Worm (Caenorhabditis elegans) whole organism, L1 larva: ENCODE measurements around the gene del-1.

Source experiments
- ceh-8 ChIP-seq: fragments of 200-800 bp; sonication (Bioruptor generic); optimal IDR thresholded peaks from 2 replicates; lab custom pipeline; 2018; ENCODE audit warnings: mild to moderate bottlenecking, missing genetic modification characterization, moderate library complexity, missing compliant biosample characterization
- elt-3 ChIP-seq, 6 experiments: fragments of 150-350 bp in 1 of 6; sonication (generic microtip); optimal IDR thresholded peaks; 2 replicates each; lab custom pipeline; 2017 to 2018; ENCODE audit warnings: missing biosample characterization in 6 of 6, missing genetic modification characterization in 6 of 6, inconsistent platforms in 1 of 6
- grh-1 ChIP-seq: fragments of 200-800 bp; sonication (Bioruptor generic); IDR thresholded peaks from 2 replicates; pipeline ENCODE4 v1.3.6; 2022; ENCODE audit warnings: missing genetic modification reagents, missing genetic modification characterization, missing compliant biosample characterization
- lin-15B ChIP-seq: fragments of 150-350 bp; sonication (generic microtip); optimal IDR thresholded peaks from 3 replicates; lab custom pipeline; 2014; ENCODE audit warnings: missing biosample characterization, missing genetic modification characterization
- lsy-2 ChIP-seq, 2 experiments: fragments of 150-350 bp; optimal IDR thresholded peaks; 2 replicates each; lab custom pipeline; 2014; ENCODE audit warnings: missing biosample characterization in 2 of 2, missing genetic modification characterization in 2 of 2
- nhr-84 ChIP-seq: sonication (generic microtip); optimal IDR thresholded peaks from 2 replicates; lab custom pipeline; 2017; ENCODE audit warnings: missing biosample characterization, missing genetic modification characterization
- pag-3 ChIP-seq: sonication (generic microtip); optimal IDR thresholded peaks from 2 replicates; lab custom pipeline; 2017; ENCODE audit warnings: missing genetic modification characterization, mild to moderate bottlenecking, missing compliant biosample characterization, antibody characterized with exemption, borderline replicate concordance; ENCODE audit not compliant: insufficient read depth
- snpc-4 ChIP-seq: fragments of 150-350 bp; optimal IDR thresholded peaks from 2 replicates; lab custom pipeline; 2014; ENCODE audit warnings: missing biosample characterization, missing genetic modification characterization
- sup-37 ChIP-seq: fragments of 200-800 bp; sonication (Bioruptor generic); optimal IDR thresholded peaks from 2 replicates; lab custom pipeline; 2018; ENCODE audit warnings: mild to moderate bottlenecking, missing genetic modification characterization, missing compliant biosample characterization
- unc-62 ChIP-seq: fragments of 150-350 bp; optimal IDR thresholded peaks from 2 replicates; lab custom pipeline; 2014; ENCODE audit warnings: missing biosample characterization, missing genetic modification reagents, missing genetic modification characterization
- zag-1 ChIP-seq: fragments of 150-350 bp; optimal IDR thresholded peaks from 2 replicates; lab custom pipeline; 2014; ENCODE audit warnings: missing biosample characterization, missing genetic modification characterization

DNA sequence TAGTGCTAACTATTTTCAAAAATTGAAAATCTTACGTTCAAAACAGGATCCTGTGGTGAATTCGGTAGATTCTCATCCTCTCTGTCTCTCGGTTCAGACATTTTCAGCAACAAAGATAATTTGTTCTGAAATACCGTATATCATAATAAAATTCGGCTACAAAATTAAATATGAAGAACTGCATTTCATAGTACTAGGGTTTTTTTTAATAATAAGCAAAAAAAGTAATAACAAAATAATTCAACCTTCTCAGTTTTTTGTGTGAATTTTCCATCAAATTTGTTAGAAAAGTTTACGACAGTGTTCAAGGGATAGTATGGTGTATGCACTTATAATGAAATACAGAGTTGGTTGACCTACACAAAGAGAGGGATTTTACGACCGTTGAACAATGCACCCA lies 44.7 kb upstream of the del-1 start, which contains the start of gene K06G5.3:
- no peak for TF ChIP-seq nhr-84 (tag; lab: Kevin White, UChicago)
- TF ChIP-seq grh-1 (GFP tag; lab: Robert Waterston, UW) = no peak
- TF ChIP-seq sup-37 (GFP tag; lab: Kevin White, UChicago) = no peak
- TF ChIP-seq snpc-4 (tag; lab: Kevin White, UChicago) = no peak
- no peak for TF ChIP-seq ceh-8 (GFP tag; lab: Kevin White, UChicago)
- TF ChIP-seq lin-15B (tag; lab: Kevin White, UChicago) = no peak
- no peak for TF ChIP-seq lsy-2 (tag; optimal IDR thresholded peaks at IDR 0.05; lab: Kevin White, UChicago)
- no peak for TF ChIP-seq zag-1 (tag; lab: Kevin White, UChicago)
- TF ChIP-seq unc-62 (GFP tag; lab: Kevin White, UChicago) = no peak
- TF ChIP-seq elt-3 (tag; optimal IDR thresholded peaks at IDR 0.05; lab: Kevin White, UChicago) = no peak
- TF ChIP-seq pag-3 (tag; lab: Kevin White, UChicago) = no peak
